Fruit fly (Drosophila melanogaster) whole organism, adult: ENCODE measurements around the gene Gen.

ENCODE experiments used
- CG1620 ChIP-seq: fragments of 200-800 bp; sonication (Bioruptor generic); optimal IDR thresholded peaks from 2 replicates; lab custom pipeline; 2016; ENCODE audit warnings: missing biosample characterization, missing genetic modification characterization
- CG33017 ChIP-seq: fragments of 200-800 bp; sonication (Bioruptor generic); optimal IDR thresholded peaks from 2 replicates; lab custom pipeline; 2018; ENCODE audit warnings: missing biosample characterization, mild to moderate bottlenecking, missing genetic modification characterization, moderate library complexity
- CG5204 ChIP-seq: fragments of 200-800 bp; sonication (Bioruptor generic); optimal IDR thresholded peaks from 2 replicates; lab custom pipeline; 2016; ENCODE audit warnings: missing biosample characterization, missing genetic modification characterization
- CG7045 ChIP-seq: fragments of 200-800 bp; sonication (Bioruptor generic); optimal IDR thresholded peaks from 2 replicates; lab custom pipeline; 2017; ENCODE audit warnings: missing biosample characterization, mild to moderate bottlenecking, missing genetic modification characterization
- CG7101 ChIP-seq: fragments of 200-800 bp; sonication (Bioruptor generic); optimal IDR thresholded peaks from 2 replicates; lab custom pipeline; 2018; ENCODE audit warnings: missing biosample characterization, mild to moderate bottlenecking, missing genetic modification characterization, moderate library complexity
- Clk ChIP-seq: fragments of 200-800 bp; sonication (Bioruptor generic); optimal IDR thresholded peaks from 2 replicates; lab custom pipeline; 2017; ENCODE audit warnings: missing biosample characterization, missing genetic modification characterization
- bab1 ChIP-seq: fragments of 200-800 bp; sonication (Bioruptor generic); optimal IDR thresholded peaks from 3 replicates; lab custom pipeline; 2019; ENCODE audit warnings: missing biosample characterization, mild to moderate bottlenecking, missing genetic modification characterization, moderate library complexity
- kay ChIP-seq: fragments of 200-800 bp; sonication (Bioruptor generic); peaks from one replicate; lab custom pipeline; 2016; ENCODE audit warnings: missing biosample characterization, missing genetic modification characterization, borderline replicate concordance
- tj ChIP-seq: fragments of 200-800 bp; sonication (Bioruptor generic); optimal IDR thresholded peaks from 3 replicates; lab custom pipeline; 2017; ENCODE audit warnings: missing biosample characterization, mild to moderate bottlenecking, missing genetic modification characterization, moderate library complexity

- TF ChIP-seq tj (GFP tag; lab: Kevin White, UChicago) (no peak), kay (GFP tag; lab: Kevin White, UChicago) (peak; percentile 95), CG7101 (tag; lab: Kevin White, UChicago) (no peak), Clk (GFP tag; lab: Kevin White, UChicago) (no peak), bab1 (GFP tag; lab: Kevin White, UChicago) (no peak), CG7045 (no peak), CG5204 (GFP tag; lab: Kevin White, UChicago) (no peak), CG1620 (no peak), CG33017 (tag; lab: Kevin White, UChicago) (no peak)
These were observed 31.5 kb upstream of the Gen start for dm6 chr3L:5183662-5184061.
